Worm (Caenorhabditis elegans): ENCODE results near the gene sly-1.

Gene sly-1

ce11 chrIII:10505182-10505581 lies 1.7 kb upstream of the sly-1 start, which contains the start of the genes taf-11.3 and urm-1 (continued):
- TF ChIP-seq ets-5 (GFP tag; IDR thresholded peaks at IDR 0.05) (no peak), pax-3 (tag; optimal IDR thresholded peaks at IDR 0.05) (peak; percentile 31), lin-15B (tag; optimal IDR thresholded peaks at IDR 0.05) (peak; percentile 88), C04F5.9 (tag; optimal IDR thresholded peaks at IDR 0.05) (peak; percentile 60), nhr-76 (tag; optimal IDR thresholded peaks at IDR 0.05) (no peak), C34B4.2 (tag; optimal IDR thresholded peaks at IDR 0.05) (no peak), lsy-2 (tag; optimal IDR thresholded peaks at IDR 0.05) (peak; percentile 87 to 89), ztf-4 (tag; optimal IDR thresholded peaks at IDR 0.05) (peak; percentile 15), pqm-1 (tag; optimal IDR thresholded peaks at IDR 0.05) (no peak), zip-4 (GFP tag; optimal IDR thresholded peaks at IDR 0.05) (no peak), hpl-2 (GFP tag; optimal IDR thresholded peaks at IDR 0.05) (no peak), snpc-4 (tag; optimal IDR thresholded peaks at IDR 0.05) (peak; percentile 64), egl-27 (tag; optimal IDR thresholded peaks at IDR 0.05) (no peak), nhr-19 (GFP tag; conservative IDR thresholded peaks at IDR 0.05) (peak; percentile 81), zag-1 (tag; optimal IDR thresholded peaks at IDR 0.05) (no peak), dpl-1 (GFP tag; optimal IDR thresholded peaks at IDR 0.05) (peak; percentile 76 to 83 (median 80)), unc-130 (tag; optimal IDR thresholded peaks at IDR 0.05) (peak; percentile 98), lin-13 (GFP tag; optimal IDR thresholded peaks at IDR 0.05) (peak; percentile 47), lin-14 (GFP tag; optimal IDR thresholded peaks at IDR 0.05) (no peak), sup-37 (GFP tag; optimal IDR thresholded peaks at IDR 0.05) (no peak), snu-23 (GFP tag; optimal IDR thresholded peaks at IDR 0.05) (peak; percentile 93), isw-1 (GFP tag; IDR thresholded peaks at IDR 0.05) (peak; percentile 54), F16B12.6 (tag; optimal IDR thresholded peaks at IDR 0.05) (peak; percentile 53), C16A3.4 (tag; optimal IDR thresholded peaks at IDR 0.05) (peak; percentile 89), efl-1 (optimal IDR thresholded peaks at IDR 0.05) (peak; percentile 80 to 86), efl-1 (GFP tag; optimal IDR thresholded peaks at IDR 0.05 in 1 of 2) (peak; percentile 82 to 97), xbp-1 (tag; optimal IDR thresholded peaks at IDR 0.05) (peak; percentile 90), nhr-84 (tag; optimal IDR thresholded peaks at IDR 0.05) (no peak), hlh-17 (GFP tag; optimal IDR thresholded peaks at IDR 0.05; ENCODE audit: borderline replicate concordance) (no peak), ztf-11 (tag; optimal IDR thresholded peaks at IDR 0.05) (peak in 1 of 2 experiments; percentile 67), sptf-1 (tag; optimal IDR thresholded peaks at IDR 0.05) (no peak), hlh-4 (tag; optimal IDR thresholded peaks at IDR 0.05) (no peak), elt-3 (tag; optimal IDR thresholded peaks at IDR 0.05) (peak in 2 of 6 experiments; percentile 47 to 88), nhr-20 (tag; optimal IDR thresholded peaks at IDR 0.05) (peak; percentile 84), efl-3 (GFP tag; optimal IDR thresholded peaks at IDR 0.05) (no peak), fos-1 (tag; optimal IDR thresholded peaks at IDR 0.05) (peak; percentile 39), nhr-28 (tag; optimal IDR thresholded peaks at IDR 0.05) (no peak), swsn-7 (tag; optimal IDR thresholded peaks at IDR 0.05) (peak; percentile 86), alr-1 (tag; optimal IDR thresholded peaks at IDR 0.05; ENCODE audit: borderline replicate concordance) (no peak), tlp-1 (tag; optimal IDR thresholded peaks at IDR 0.05) (no peak), blmp-1 (tag; optimal IDR thresholded peaks at IDR 0.05) (peak; percentile 84), nhr-237 (tag; optimal IDR thresholded peaks at IDR 0.05) (peak; percentile 32), fkh-10 (GFP tag; optimal IDR thresholded peaks at IDR 0.05) (no peak), fkh-8 (tag; optimal IDR thresholded peaks at IDR 0.05) (peak; percentile 82), rnt-1 (tag; optimal IDR thresholded peaks at IDR 0.05) (peak; percentile 84), unc-98 (GFP tag; IDR thresholded peaks at IDR 0.05) (no peak), skn-1 (tag; optimal IDR thresholded peaks at IDR 0.05) (peak; percentile 78), elt-2 (tag; optimal IDR thresholded peaks at IDR 0.05) (no peak), Y116A8C.19 (tag; optimal IDR thresholded peaks at IDR 0.05; ENCODE audit: borderline replicate concordance) (no peak), grh-1 (GFP tag; IDR thresholded peaks at IDR 0.05) (no peak), dsc-1 (tag; optimal IDR thresholded peaks at IDR 0.05) (peak; percentile 80), ceh-8 (GFP tag; optimal IDR thresholded peaks at IDR 0.05) (no peak), mep-1 (tag; optimal IDR thresholded peaks at IDR 0.05) (peak; percentile 88), mdl-1 (tag; optimal IDR thresholded peaks at IDR 0.05) (peak in 1 of 2 experiments; percentile 17)

All from whole organism, L1 larva.